Worm (Caenorhabditis elegans): ENCODE measurements around the gene eak-3.
A peak's percentile ranks its signal among the peaks of the same experiment; 100 is the strongest.

The eak-3 gene

DNA sequence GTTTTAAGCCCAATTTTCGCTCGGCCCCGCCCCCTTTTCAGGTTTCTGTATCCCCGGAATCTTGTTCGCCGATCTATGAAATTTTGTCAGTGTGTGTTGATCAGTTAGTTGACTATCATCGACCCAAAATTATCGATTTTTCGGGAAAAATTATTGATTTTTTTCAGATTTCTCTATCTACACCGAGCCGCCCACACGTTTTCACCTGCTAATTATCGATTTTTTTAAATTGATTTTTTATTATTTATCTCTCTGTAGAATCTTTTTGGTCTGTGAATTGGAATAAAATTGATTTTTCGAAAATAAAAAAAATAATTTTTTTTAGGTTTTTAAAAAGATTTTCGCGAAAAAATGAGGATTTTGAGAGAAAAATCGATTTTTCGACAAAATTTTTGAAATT lies 30.7 kb upstream of the eak-3 start:
- TF ChIP-seq lin-11 (tag; optimal IDR thresholded peaks at IDR 0.05) (no peak), mec-3 (tag; optimal IDR thresholded peaks at IDR 0.05; ENCODE audit: borderline replicate concordance) (no peak), ceh-48 (tag; optimal IDR thresholded peaks at IDR 0.05) (peak; percentile 6), zip-5 (tag; optimal IDR thresholded peaks at IDR 0.05) (no peak), ztf-16 (tag; optimal IDR thresholded peaks at IDR 0.05) (no peak), ceh-6 (GFP tag; optimal IDR thresholded peaks at IDR 0.05) (no peak)

DNA sequence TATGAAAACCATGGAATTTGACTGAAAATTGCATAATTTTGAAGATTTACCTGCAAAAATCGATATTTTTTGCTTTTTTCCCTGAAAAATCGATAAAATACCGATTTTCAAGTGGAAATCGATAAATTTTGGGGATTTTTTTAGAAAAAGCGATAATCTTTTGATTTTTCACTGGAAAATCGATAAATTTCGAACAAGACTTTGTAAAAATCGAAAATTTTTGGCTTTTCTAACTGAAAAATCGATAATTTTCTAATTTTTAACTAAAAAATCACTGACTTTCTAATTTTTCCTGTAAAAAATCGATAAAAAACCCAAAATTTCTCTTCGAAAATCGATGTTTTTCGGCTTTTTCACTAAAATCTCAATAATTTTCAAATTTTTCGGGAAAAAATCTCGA lies 30.0 kb upstream of the eak-3 start:
- TF ChIP-seq ceh-48 (tag; optimal IDR thresholded peaks at IDR 0.05) (peak; percentile 4), tbx-7 (tag; optimal IDR thresholded peaks at IDR 0.05) (no peak)

DNA sequence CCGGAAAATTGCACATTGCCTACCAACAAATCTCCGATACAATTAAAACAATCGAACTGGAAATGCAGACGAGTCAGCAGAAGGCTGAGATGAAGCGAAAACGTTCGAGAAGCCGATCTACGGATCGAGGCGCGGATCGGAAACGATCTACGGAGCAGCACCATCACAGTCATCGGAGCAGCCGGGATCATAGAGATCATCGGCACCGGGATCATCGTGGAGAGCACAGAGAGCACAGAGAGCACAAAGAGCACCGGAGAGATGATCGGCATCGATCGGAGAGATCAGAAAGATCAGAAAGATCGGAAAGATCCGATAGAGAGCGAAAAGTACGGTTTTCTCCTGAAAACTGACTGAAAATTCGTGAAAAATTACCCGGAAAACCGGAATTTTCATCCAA lies 29.1 kb upstream of the eak-3 start:
- no peak for TF ChIP-seq Y22D7AL.16 (tag; optimal IDR thresholded peaks at IDR 0.05)
- TF ChIP-seq K02D7.2 (tag; optimal IDR thresholded peaks at IDR 0.05) = no peak
- no peak for TF ChIP-seq pha-2 (tag; optimal IDR thresholded peaks at IDR 0.05)

DNA sequence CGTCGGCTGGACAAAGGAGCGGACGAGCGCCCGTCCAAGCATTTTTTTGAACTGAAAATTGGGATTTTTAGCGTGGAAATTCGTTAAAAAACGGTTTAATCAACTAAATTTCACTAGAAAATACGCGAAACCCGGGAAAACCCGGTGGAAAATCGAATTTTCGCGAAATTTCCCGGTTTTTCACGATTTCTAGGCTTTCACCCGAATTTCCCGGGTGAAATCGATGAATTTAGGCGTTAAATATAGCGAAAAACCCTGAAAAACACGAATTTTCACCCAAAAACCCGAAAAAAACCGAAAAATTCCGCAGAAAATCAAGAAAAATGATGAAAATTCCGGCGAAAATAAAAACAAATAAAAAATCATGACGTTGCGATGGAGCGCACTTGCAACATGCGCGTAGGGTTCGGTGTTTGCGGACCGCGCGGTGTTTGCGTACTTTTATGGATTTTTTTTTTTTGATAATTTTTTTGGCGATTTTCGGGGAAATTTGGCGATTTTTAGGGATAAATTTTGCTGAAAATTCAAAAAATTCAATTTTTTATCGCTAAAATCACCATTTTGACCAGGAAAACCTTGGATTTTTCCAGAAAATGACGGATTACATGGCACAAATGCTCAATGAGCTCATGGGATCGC lies 25.7 kb upstream of the eak-3 start, which contains the start of the genes mrpl-45 and Y119D3B.12:
mrpl-45 (minus strand) TSS at position 51 of the 639 bp plus-strand sequence.
Y119D3B.12 (plus strand) TSS at position 589 of the 639 bp plus-strand sequence.
- TF ChIP-seq hlh-6 (tag; optimal IDR thresholded peaks at IDR 0.05) (no peak), hlh-15 (tag; optimal IDR thresholded peaks at IDR 0.05) (no peak), ceh-6 (GFP tag; optimal IDR thresholded peaks at IDR 0.05) (no peak), hlh-8 (tag; optimal IDR thresholded peaks at IDR 0.05) (no peak), mec-3 (tag; optimal IDR thresholded peaks at IDR 0.05; ENCODE audit: borderline replicate concordance) (no peak), ttx-3 (tag; optimal IDR thresholded peaks at IDR 0.05) (peak; percentile 50), ceh-30 (tag; optimal IDR thresholded peaks at IDR 0.05) (no peak), K09A11.1 (tag; optimal IDR thresholded peaks at IDR 0.05; ENCODE audit: insufficient read depth) (peak; percentile 8), madf-2 (tag; optimal IDR thresholded peaks at IDR 0.05) (peak; percentile 9), fax-1 (tag; optimal IDR thresholded peaks at IDR 0.05) (peak; percentile 18), ceh-2 (tag; optimal IDR thresholded peaks at IDR 0.05) (peak; percentile 22), fkh-10 (GFP tag; optimal IDR thresholded peaks at IDR 0.05) (no peak), rnt-1 (tag; optimal IDR thresholded peaks at IDR 0.05) (peak; percentile 35), ceh-45 (GFP tag; IDR thresholded peaks at IDR 0.05) (no peak), nhr-11 (tag; optimal IDR thresholded peaks at IDR 0.05) (no peak), ceh-19 (GFP tag; optimal IDR thresholded peaks at IDR 0.05) (no peak), pha-4 (tag; optimal IDR thresholded peaks at IDR 0.05) (no peak), eyg-1 (tag; optimal IDR thresholded peaks at IDR 0.05) (no peak), pax-1 (tag; optimal IDR thresholded peaks at IDR 0.05) (peak; percentile 4), C08G9.2 (tag; optimal IDR thresholded peaks at IDR 0.05) (no peak), ceh-9 (tag; optimal IDR thresholded peaks at IDR 0.05) (no peak), F13H6.1 (tag; optimal IDR thresholded peaks at IDR 0.05) (no peak), pros-1 (tag; optimal IDR thresholded peaks at IDR 0.05) (no peak), nfya-1 (tag; optimal IDR thresholded peaks at IDR 0.05) (peak; percentile 74), sox-4 (tag; optimal IDR thresholded peaks at IDR 0.05) (no peak), unc-3 (GFP tag; conservative IDR thresholded peaks at IDR 0.05) (no peak), unc-3 (tag; optimal IDR thresholded peaks at IDR 0.05) (peak; percentile 59), elt-4 (tag; optimal IDR thresholded peaks at IDR 0.05) (no peak), lin-11 (tag; optimal IDR thresholded peaks at IDR 0.05) (no peak), pat-9 (tag; optimal IDR thresholded peaks at IDR 0.05) (peak; percentile 23), tbx-2 (tag; optimal IDR thresholded peaks at IDR 0.05) (peak; percentile 52), odd-2 (tag; optimal IDR thresholded peaks at IDR 0.05) (no peak), sdc-2 (tag; optimal IDR thresholded peaks at IDR 0.05) (no peak), ets-4 (tag; optimal IDR thresholded peaks at IDR 0.05) (no peak), ceh-31 (tag; optimal IDR thresholded peaks at IDR 0.05) (peak; percentile 39), lim-6 (tag; optimal IDR thresholded peaks at IDR 0.05) (no peak), C38D4.7 (GFP tag; optimal IDR thresholded peaks at IDR 0.05) (no peak), elt-2 (tag; optimal IDR thresholded peaks at IDR 0.05) (peak; percentile 54), T23F11.4 (GFP tag; optimal IDR thresholded peaks at IDR 0.05) (no peak), ceh-24 (tag; optimal IDR thresholded peaks at IDR 0.05) (no peak)

All from whole organism, late embryonic.